Fruit fly (Drosophila melanogaster) whole organism, prepupa: Measurements from ENCODE around the gene Trmt112.
A peak's percentile ranks its signal among the peaks of the same experiment; 100 is the strongest.

ENCODE experiments used
- Blimp-1 ChIP-seq: fragments of 200-800 bp; sonication (Bioruptor generic); optimal IDR thresholded peaks from 3 replicates; lab custom pipeline; 2017; ENCODE audit warnings: missing biosample characterization, missing genetic modification characterization, mild to moderate bottlenecking, moderate library complexity, missing genetic modification reagents
- CG10669 ChIP-seq: fragments of 200-800 bp; sonication (Bioruptor generic); optimal IDR thresholded peaks from 3 replicates; lab custom pipeline; 2018; ENCODE audit warnings: missing biosample characterization, mild to moderate bottlenecking, missing genetic modification characterization, moderate library complexity
- CG11294 ChIP-seq: fragments of 200-800 bp; sonication (Bioruptor generic); IDR thresholded peaks from 2 replicates; pipeline ENCODE4 v1.3.6; 2022; ENCODE audit warnings: missing biosample characterization, missing genetic modification characterization
- CG11762 ChIP-seq: fragments of 200-800 bp; sonication (Bioruptor generic); optimal IDR thresholded peaks from 3 replicates; lab custom pipeline; 2016; ENCODE audit warnings: missing biosample characterization, missing genetic modification characterization; ENCODE audit not compliant: insufficient read depth
- CG11902 ChIP-seq: fragments of 200-800 bp; sonication (Bioruptor generic); optimal IDR thresholded peaks from 3 replicates; lab custom pipeline; 2016; ENCODE audit warnings: missing biosample characterization, missing genetic modification characterization
- CG15336 ChIP-seq: fragments of 200-800 bp; sonication (Bioruptor generic); IDR thresholded peaks from 2 replicates; pipeline ENCODE4 v1.3.6; 2022; ENCODE audit warnings: missing biosample characterization, missing genetic modification characterization
- CG1621 ChIP-seq: fragments of 200-800 bp; sonication (Bioruptor generic); optimal IDR thresholded peaks from 3 replicates; lab custom pipeline; 2018; ENCODE audit warnings: missing biosample characterization, mild to moderate bottlenecking, missing genetic modification characterization
- CG16779 ChIP-seq: fragments of 200-800 bp; sonication (Bioruptor generic); optimal IDR thresholded peaks from 3 replicates; lab custom pipeline; 2017; ENCODE audit warnings: missing biosample characterization, mild to moderate bottlenecking, missing genetic modification characterization
- CG3032 ChIP-seq: fragments of 200-800 bp; optimal IDR thresholded peaks from 2 replicates; lab custom pipeline; 2019; ENCODE audit warnings: missing biosample characterization, mild to moderate bottlenecking, missing genetic modification characterization, moderate library complexity
- CG31627 ChIP-seq: fragments of 200-800 bp; sonication (Bioruptor generic); optimal IDR thresholded peaks from 3 replicates; lab custom pipeline; 2016; ENCODE audit warnings: missing biosample characterization, missing genetic modification characterization
- CG32006 ChIP-seq: fragments of 200-800 bp; sonication (Bioruptor generic); optimal IDR thresholded peaks from 3 replicates; lab custom pipeline; 2017; ENCODE audit warnings: missing biosample characterization, mild to moderate bottlenecking, missing genetic modification characterization
- CG34406 ChIP-seq: fragments of 200-800 bp; sonication (Bioruptor generic); optimal IDR thresholded peaks from 3 replicates; lab custom pipeline; 2016; ENCODE audit warnings: missing biosample characterization, missing genetic modification characterization
- CG3919 ChIP-seq: fragments of 200-800 bp; sonication (Bioruptor generic); optimal IDR thresholded peaks from 3 replicates; lab custom pipeline; 2016; ENCODE audit warnings: missing biosample characterization, missing genetic modification characterization
- CG6163 ChIP-seq: fragments of 200-800 bp; sonication (Bioruptor generic); IDR thresholded peaks from 3 replicates; pipeline ENCODE4 v1.3.6; 2022; ENCODE audit warnings: missing biosample characterization, missing genetic modification characterization
- CG6276 ChIP-seq: fragments of 200-800 bp; sonication (Bioruptor generic); optimal IDR thresholded peaks from 2 replicates; lab custom pipeline; 2017; ENCODE audit warnings: missing biosample characterization, mild to moderate bottlenecking, missing genetic modification characterization
- CG6792 ChIP-seq: fragments of 200-800 bp; sonication (Bioruptor generic); optimal IDR thresholded peaks from 3 replicates; lab custom pipeline; 2016; ENCODE audit warnings: missing biosample characterization, missing genetic modification characterization
- CG6808 ChIP-seq: fragments of 200-800 bp; sonication (Bioruptor generic); optimal IDR thresholded peaks from 3 replicates; lab custom pipeline; 2017; ENCODE audit warnings: missing biosample characterization, missing genetic modification characterization, mild to moderate bottlenecking, moderate library complexity, missing genetic modification reagents
- CG6854 ChIP-seq: fragments of 200-800 bp; sonication (Bioruptor generic); optimal IDR thresholded peaks from 2 replicates; lab custom pipeline; 2017; ENCODE audit warnings: missing biosample characterization, mild to moderate bottlenecking, missing genetic modification characterization
- CG7368 ChIP-seq: fragments of 200-800 bp; sonication (Bioruptor generic); optimal IDR thresholded peaks from 3 replicates; lab custom pipeline; 2016; ENCODE audit warnings: missing biosample characterization, missing genetic modification characterization
- CG8119 ChIP-seq: fragments of 200-800 bp; sonication (Bioruptor generic); IDR thresholded peaks from 3 replicates; pipeline ENCODE4 v1.3.6; 2022; ENCODE audit warnings: missing biosample characterization, missing genetic modification characterization
- CG8319 ChIP-seq: fragments of 200-800 bp; sonication (Bioruptor generic); optimal IDR thresholded peaks from 3 replicates; lab custom pipeline; 2016; ENCODE audit warnings: missing biosample characterization, missing genetic modification characterization
- CG8632 ChIP-seq: fragments of 200-800 bp; sonication (Bioruptor generic); optimal IDR thresholded peaks from 3 replicates; lab custom pipeline; 2016; ENCODE audit warnings: missing biosample characterization, missing genetic modification characterization
- CG9139 ChIP-seq: fragments of 200-800 bp; sonication (Bioruptor generic); optimal IDR thresholded peaks from 3 replicates; lab custom pipeline; 2017; ENCODE audit warnings: missing biosample characterization, mild to moderate bottlenecking, missing genetic modification characterization
- Eip75B ChIP-seq: fragments of 200-800 bp; sonication (Bioruptor generic); optimal IDR thresholded peaks from 3 replicates; lab custom pipeline; 2016; ENCODE audit warnings: missing biosample characterization, missing genetic modification characterization
- Eip78C ChIP-seq: fragments of 200-800 bp; sonication (Bioruptor generic); peaks from one replicate; lab custom pipeline; 2016; ENCODE audit warnings: missing biosample characterization, missing genetic modification characterization
- Eip93F ChIP-seq: fragments of 200-800 bp; sonication (Bioruptor generic); optimal IDR thresholded peaks from 2 replicates; lab custom pipeline; 2016; ENCODE audit warnings: missing biosample characterization, mild to moderate bottlenecking, missing genetic modification characterization
- Ets21C ChIP-seq: fragments of 200-800 bp; sonication (Bioruptor generic); optimal IDR thresholded peaks from 3 replicates; lab custom pipeline; 2016; ENCODE audit warnings: missing biosample characterization, missing genetic modification characterization
- Ets96B ChIP-seq: fragments of 200-800 bp; optimal IDR thresholded peaks from 2 replicates; lab custom pipeline; 2019; ENCODE audit warnings: missing biosample characterization, mild to moderate bottlenecking, missing genetic modification characterization, moderate library complexity
- Hr4 ChIP-seq: fragments of 200-800 bp; sonication (Bioruptor generic); optimal IDR thresholded peaks from 3 replicates; lab custom pipeline; 2016; ENCODE audit warnings: missing biosample characterization, missing genetic modification characterization
- OdsH ChIP-seq: fragments of 200-800 bp; sonication (Bioruptor generic); optimal IDR thresholded peaks from 3 replicates; lab custom pipeline; 2016; ENCODE audit warnings: missing biosample characterization, missing genetic modification characterization
- Smox ChIP-seq: fragments of 200-800 bp; sonication (Bioruptor generic); optimal IDR thresholded peaks from 3 replicates; lab custom pipeline; 2016; ENCODE audit warnings: missing biosample characterization, missing genetic modification characterization
- Sox102F ChIP-seq: fragments of 200-800 bp; sonication (Bioruptor generic); optimal IDR thresholded peaks from 2 replicates; lab custom pipeline; 2016; ENCODE audit warnings: missing biosample characterization, mild to moderate bottlenecking, missing genetic modification characterization
- Sox14 ChIP-seq: fragments of 200-800 bp; sonication (Bioruptor generic); optimal IDR thresholded peaks from 3 replicates; lab custom pipeline; 2016; ENCODE audit warnings: missing biosample characterization, missing genetic modification characterization
- acj6 ChIP-seq: fragments of 200-800 bp; sonication (Bioruptor generic); optimal IDR thresholded peaks from 3 replicates; lab custom pipeline; 2016; ENCODE audit warnings: missing biosample characterization, missing genetic modification characterization
- cyc ChIP-seq: fragments of 200-800 bp; sonication (Bioruptor generic); optimal IDR thresholded peaks from 3 replicates; lab custom pipeline; 2016; ENCODE audit warnings: missing biosample characterization, missing genetic modification characterization
- dac ChIP-seq: fragments of 200-800 bp; sonication (Bioruptor generic); optimal IDR thresholded peaks from 2 replicates; lab custom pipeline; 2017; ENCODE audit warnings: missing biosample characterization, mild to moderate bottlenecking, missing genetic modification characterization
- eg ChIP-seq: fragments of 200-800 bp; sonication (Bioruptor generic); IDR thresholded peaks from 3 replicates; pipeline ENCODE4 v1.3.6; 2022; ENCODE audit warnings: missing biosample characterization, missing genetic modification characterization
- fd59A ChIP-seq: fragments of 200-800 bp; sonication (Bioruptor generic); optimal IDR thresholded peaks from 2 replicates; lab custom pipeline; 2017; ENCODE audit warnings: missing biosample characterization, mild to moderate bottlenecking, missing genetic modification characterization, missing genetic modification reagents
- fd85E ChIP-seq: fragments of 200-800 bp; sonication (Bioruptor generic); optimal IDR thresholded peaks from 3 replicates; lab custom pipeline; 2016; ENCODE audit warnings: missing biosample characterization, missing genetic modification characterization
- fkh ChIP-seq: fragments of 200-800 bp; sonication (Bioruptor generic); optimal IDR thresholded peaks from 3 replicates; lab custom pipeline; 2017; ENCODE audit warnings: missing biosample characterization, mild to moderate bottlenecking, missing genetic modification characterization, moderate library complexity
- net ChIP-seq: fragments of 200-800 bp; sonication (Bioruptor generic); optimal IDR thresholded peaks from 3 replicates; lab custom pipeline; 2016; ENCODE audit warnings: missing biosample characterization, missing genetic modification characterization
- spab ChIP-seq: fragments of 200-800 bp; sonication (Bioruptor generic); optimal IDR thresholded peaks from 2 replicates; lab custom pipeline; 2017; ENCODE audit warnings: missing biosample characterization, mild to moderate bottlenecking, missing genetic modification characterization, missing genetic modification reagents
- svp ChIP-seq: fragments of 200-800 bp; sonication (Bioruptor generic); peaks from one replicate; lab custom pipeline; 2016; ENCODE audit warnings: missing biosample characterization, missing genetic modification characterization
- topi ChIP-seq: fragments of 200-800 bp; sonication (Bioruptor generic); optimal IDR thresholded peaks from 3 replicates; lab custom pipeline; 2016; ENCODE audit warnings: missing biosample characterization, missing genetic modification characterization
- vri ChIP-seq: fragments of 200-800 bp; sonication (Bioruptor generic); optimal IDR thresholded peaks from 3 replicates; lab custom pipeline; 2016; ENCODE audit warnings: missing biosample characterization, mild to moderate bottlenecking, missing genetic modification characterization

Gene Trmt112

DNA sequence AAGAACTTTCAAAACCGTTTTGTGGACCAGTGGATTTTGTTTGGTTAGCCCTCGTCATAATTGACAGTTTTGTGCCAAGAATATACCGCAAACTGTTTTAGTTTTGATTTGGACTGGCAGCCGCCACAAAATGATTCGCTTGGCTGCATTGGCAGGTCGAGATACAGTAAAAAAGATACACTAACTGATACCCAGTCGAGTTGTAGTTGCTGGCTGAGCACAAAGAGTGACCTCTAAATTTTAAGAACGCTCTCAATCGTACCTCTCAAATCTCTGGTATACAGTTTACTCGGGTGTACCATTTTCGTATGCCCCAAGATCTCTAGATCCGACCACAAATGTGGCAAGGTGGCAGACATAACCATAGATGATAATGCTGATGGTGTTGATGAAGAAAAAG is 26.3 kb upstream of the Trmt112 start:
- TF ChIP-seq Ets96B (tag; lab: Kevin White, UChicago) (no peak), CG1621 (tag; lab: Kevin White, UChicago) (no peak), CG10669 (GFP tag; lab: Kevin White, UChicago) (no peak), Blimp-1 (GFP tag; lab: Kevin White, UChicago) (no peak), CG11762 (no peak), CG9139 (GFP tag; lab: Kevin White, UChicago) (no peak), Sox102F (no peak), CG7368 (GFP tag; lab: Kevin White, UChicago) (no peak), fd59A (no peak), Sox14 (GFP tag; lab: Kevin White, UChicago) (no peak)

DNA sequence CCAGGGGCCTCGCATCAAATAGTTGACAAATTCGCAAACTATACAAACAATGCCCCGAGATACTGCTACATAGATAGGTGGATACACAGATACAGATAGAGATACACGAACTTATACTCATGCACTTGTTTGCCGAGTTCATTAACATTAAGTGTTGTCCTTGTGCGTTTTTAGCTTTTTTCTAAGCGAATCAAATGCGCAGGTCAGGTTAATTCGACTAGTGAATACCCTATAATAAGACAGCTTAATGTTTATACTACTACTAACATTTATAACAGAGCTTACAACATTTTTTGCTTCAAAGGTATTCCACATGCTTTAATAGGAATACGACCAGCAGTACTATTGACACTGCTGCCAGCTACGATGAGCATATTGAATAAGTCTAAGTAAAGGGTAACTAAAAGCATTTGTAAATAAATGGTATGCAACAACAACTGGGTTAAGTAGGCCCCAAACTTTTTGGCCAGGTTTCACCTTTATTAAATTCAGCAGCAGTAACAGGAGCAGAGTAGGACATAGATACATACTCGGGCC is 24.9 kb upstream of the Trmt112 start:
- TF ChIP-seq acj6 (GFP tag; lab: Kevin White, UChicago) (no peak), CG3919 (GFP tag; lab: Kevin White, UChicago) (no peak), CG11294 (GFP tag; lab: Robert Waterston, UW) (no peak), Hr4 (GFP tag; lab: Kevin White, UChicago) (no peak), Ets96B (tag; lab: Kevin White, UChicago) (no peak), Smox (GFP tag; lab: Kevin White, UChicago) (no peak), dac (no peak), svp (GFP tag; lab: Kevin White, UChicago) (peak; percentile 66), fd59A (no peak), Eip75B (GFP tag; lab: Kevin White, UChicago) (no peak), Eip78C (GFP tag; lab: Kevin White, UChicago) (peak; percentile 64), CG8119 (GFP tag; lab: Robert Waterston, UW) (no peak), vri (no peak), CG15336 (GFP tag; lab: Robert Waterston, UW) (0 out of 2 replicates have a peak, but pooled peaks have one; percentile 36), CG32006 (peak; percentile 26), CG11902 (no peak), topi (GFP tag; lab: Kevin White, UChicago) (no peak), CG6163 (GFP tag; lab: Robert Waterston, UW) (0 out of 3 replicates have a peak, but pooled peaks have one; percentile 10), fkh (GFP tag; lab: Kevin White, UChicago) (peak; percentile 52)

DNA sequence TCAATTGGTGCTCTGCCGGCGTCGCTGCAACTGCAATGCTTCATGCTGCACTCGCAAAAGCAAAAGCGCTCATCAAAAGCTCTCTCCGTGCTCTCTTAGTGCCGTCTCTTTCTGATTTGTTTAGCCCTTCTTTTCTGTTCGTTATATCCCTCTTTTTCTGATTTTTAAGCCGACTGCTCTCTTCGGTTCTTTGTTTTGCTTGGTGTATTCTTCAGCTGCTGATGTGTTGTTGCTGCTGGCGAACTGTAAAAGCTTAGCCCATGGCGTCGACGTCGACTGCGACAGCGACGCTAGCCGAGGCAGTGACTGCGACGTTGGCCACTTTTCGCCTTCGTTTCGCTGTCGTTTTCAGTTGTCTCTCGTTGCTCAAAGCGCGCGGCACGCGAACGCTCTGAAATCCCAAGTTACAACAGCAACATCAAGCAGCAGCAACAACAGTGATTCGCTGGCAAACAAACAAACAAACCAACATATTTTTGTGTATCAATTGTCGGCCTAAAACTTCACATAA is 23.4 kb upstream of the Trmt112 start:
- TF ChIP-seq CG3032 (no peak), CG8632 (no peak), topi (GFP tag; lab: Kevin White, UChicago) (peak; percentile 6), dac (no peak), CG11294 (GFP tag; lab: Robert Waterston, UW) (no peak), Eip78C (GFP tag; lab: Kevin White, UChicago) (peak; percentile 89), CG6276 (GFP tag; lab: Kevin White, UChicago) (no peak), net (GFP tag; lab: Kevin White, UChicago) (peak; percentile 34), CG6808 (GFP tag; lab: Kevin White, UChicago) (no peak), CG7368 (GFP tag; lab: Kevin White, UChicago) (no peak), Eip75B (GFP tag; lab: Kevin White, UChicago) (peak; percentile 41), OdsH (GFP tag; lab: Kevin White, UChicago) (no peak), CG31627 (GFP tag; lab: Kevin White, UChicago) (no peak), CG1621 (tag; lab: Kevin White, UChicago) (no peak), CG15336 (GFP tag; lab: Robert Waterston, UW) (peak; percentile 64), cyc (no peak), CG6854 (GFP tag; lab: Kevin White, UChicago) (peak; percentile 79), svp (GFP tag; lab: Kevin White, UChicago) (peak; percentile 74), CG16779 (no peak), fkh (GFP tag; lab: Kevin White, UChicago) (peak; percentile 58), Hr4 (GFP tag; lab: Kevin White, UChicago) (no peak), CG11902 (no peak), Ets96B (tag; lab: Kevin White, UChicago) (no peak), Blimp-1 (GFP tag; lab: Kevin White, UChicago) (peak; percentile 87), CG6792 (no peak), Eip93F (GFP tag; lab: Kevin White, UChicago) (peak; percentile 24), CG9139 (GFP tag; lab: Kevin White, UChicago) (peak; percentile 39), fd85E (GFP tag; lab: Kevin White, UChicago) (peak; percentile 0), spab (GFP tag; lab: Kevin White, UChicago) (no peak), CG34406 (GFP tag; lab: Kevin White, UChicago) (no peak), CG8319 (no peak), Ets21C (GFP tag; lab: Kevin White, UChicago) (no peak), Smox (GFP tag; lab: Kevin White, UChicago) (no peak), vri (no peak), eg (GFP tag; lab: Robert Waterston, UW) (peak; percentile 54; the same call in 2 of the 3 replicates)
